Worm (Caenorhabditis elegans) whole organism, L4 larva: ENCODE measurements around the gene K03A11.1.

Experiments used
- ces-1 ChIP-seq: fragments of 150-350 bp; sonication (generic microtip); optimal IDR thresholded peaks from 4 replicates; lab custom pipeline; 2014; ENCODE audit warnings: missing biosample characterization, missing genetic modification reagents, missing genetic modification characterization
- hmg-1.1 ChIP-seq: fragments of 200-800 bp; sonication (Bioruptor generic); IDR thresholded peaks from 2 replicates; pipeline ENCODE4 v1.3.6; 2022; ENCODE audit warnings: missing genetic modification reagents, missing genetic modification characterization, missing compliant biosample characterization
- mxl-3 ChIP-seq: fragments of 200-800 bp; sonication (Bioruptor generic); optimal IDR thresholded peaks from 2 replicates; lab custom pipeline; 2018; ENCODE audit warnings: mild to moderate bottlenecking, missing genetic modification characterization, missing compliant biosample characterization

- no peak for TF ChIP-seq hmg-1.1
- TF ChIP-seq mxl-3 (GFP tag; lab: Kevin White, UChicago): no peak
- no peak for TF ChIP-seq ces-1 (GFP tag; lab: Kevin White, UChicago)
Observed at ce11 chrX:13003092-13003491, 48.4 kb upstream of the K03A11.1 start.
